Fruit fly (Drosophila melanogaster): ENCODE results near the gene Polr2A.
A peak's percentile ranks its signal among the peaks of the same experiment; 100 is the strongest.

Gene Polr2A

dm6 chrX:11580200-11580840 is 10.2 kb upstream of the Polr2A start, which contains the start of gene nod (continued):
- TF ChIP-seq Neu2 (GFP tag; optimal IDR thresholded peaks at IDR 0.05; ENCODE audit: borderline replicate concordance) (peak; percentile 36), Meics (GFP tag; optimal IDR thresholded peaks at IDR 0.05) (peak; percentile 67), vfl (GFP tag; optimal IDR thresholded peaks at IDR 0.05) (peak; percentile 17), CG4854 (GFP tag; optimal IDR thresholded peaks at IDR 0.05) (peak; percentile 44), CG3838 (GFP tag; optimal IDR thresholded peaks at IDR 0.05) (no peak), Mes4 (GFP tag; optimal IDR thresholded peaks at IDR 0.05) (peak; percentile 56), pnt (GFP tag; optimal IDR thresholded peaks at IDR 0.05) (peak; percentile 68), CG10147 (GFP tag; optimal IDR thresholded peaks at IDR 0.05) (peak; percentile 43), chinmo (GFP tag; IDR thresholded peaks at IDR 0.05; ENCODE audit: partially characterized antibody) (no peak), CG5180 (GFP tag; optimal IDR thresholded peaks at IDR 0.05) (no peak), Camta (GFP tag; optimal IDR thresholded peaks at IDR 0.05) (peak; percentile 27), nau (GFP tag; optimal IDR thresholded peaks at IDR 0.05) (no peak), NC2α (GFP tag; optimal IDR thresholded peaks at IDR 0.05) (peak; percentile 41), grn (GFP tag; optimal IDR thresholded peaks at IDR 0.05) (no peak), p53 (GFP tag; optimal IDR thresholded peaks at IDR 0.05) (peak; percentile 61), gem (tag; optimal IDR thresholded peaks at IDR 0.05) (peak; percentile 75), CG7786 (GFP tag; optimal IDR thresholded peaks at IDR 0.05) (peak; percentile 61), CG12071 (GFP tag; optimal IDR thresholded peaks at IDR 0.05) (peak; percentile 32), CG15479 (GFP tag; optimal IDR thresholded peaks at IDR 0.05) (peak; percentile 66), B-H2 (GFP tag; optimal IDR thresholded peaks at IDR 0.05) (peak; percentile 63), CG11093 (GFP tag; IDR thresholded peaks at IDR 0.05) (0 out of 3 replicates have a peak, but pooled peaks have one; percentile 18), onecut (GFP tag; IDR thresholded peaks at IDR 0.05) (0 out of 2 replicates have a peak, but pooled peaks have one; percentile 26), slbo (GFP tag; IDR thresholded peaks at IDR 0.05) (peak; percentile 68), CG9727 (GFP tag; optimal IDR thresholded peaks at IDR 0.05) (peak; percentile 57), so (GFP tag; IDR thresholded peaks at IDR 0.05) (0 out of 3 replicates have a peak, but pooled peaks have one; percentile 29), pzg (GFP tag; optimal IDR thresholded peaks at IDR 0.05) (peak; percentile 97), CG16813 (GFP tag; IDR thresholded peaks at IDR 0.05; ENCODE audit: partially characterized antibody) (peak; percentile 63), CG12104 (GFP tag; optimal IDR thresholded peaks at IDR 0.05) (no peak), CG30431 (GFP tag; optimal IDR thresholded peaks at IDR 0.05) (peak; percentile 35), CG4820 (GFP tag; optimal IDR thresholded peaks at IDR 0.05) (peak; percentile 56), H2.0 (GFP tag; IDR thresholded peaks at IDR 0.05) (peak; percentile 44; the same call in 1 of the 2 replicates), MBD-R2 (GFP tag; IDR thresholded peaks at IDR 0.05) (peak; percentile 85), kni (GFP tag; optimal IDR thresholded peaks at IDR 0.05) (peak; percentile 35), C15 (GFP tag; IDR thresholded peaks at IDR 0.05) (no peak), kah (GFP tag; optimal IDR thresholded peaks at IDR 0.05) (no peak), nom (GFP tag; optimal IDR thresholded peaks at IDR 0.05) (no peak), sd (tag; optimal IDR thresholded peaks at IDR 0.05) (peak; percentile 76), fd64A (GFP tag; optimal IDR thresholded peaks at IDR 0.05) (no peak), CG7963 (GFP tag; IDR thresholded peaks at IDR 0.05; ENCODE audit: partially characterized antibody) (0 out of 3 replicates have a peak, but pooled peaks have one; percentile 38), CG6854 (GFP tag; optimal IDR thresholded peaks at IDR 0.05) (peak; percentile 20), CG2678 (tag; optimal IDR thresholded peaks at IDR 0.05) (peak; percentile 61), Atf6 (GFP tag; IDR thresholded peaks at IDR 0.05) (peak; percentile 56), shn (GFP tag; optimal IDR thresholded peaks at IDR 0.05) (peak; percentile 67), MTF-1 (GFP tag; optimal IDR thresholded peaks at IDR 0.05; ENCODE audit: borderline replicate concordance) (no peak), CG12769 (tag; optimal IDR thresholded peaks at IDR 0.05) (peak; percentile 73), CG17361 (GFP tag; IDR thresholded peaks at IDR 0.05) (peak; percentile 71), Antp (GFP tag; optimal IDR thresholded peaks at IDR 0.05) (peak; percentile 75), CG34224 (GFP tag; IDR thresholded peaks at IDR 0.05; ENCODE audit: partially characterized antibody) (peak; percentile 64), NFAT (GFP tag; IDR thresholded peaks at IDR 0.05) (peak; percentile 43; the same call in 1 of the 2 replicates)

Data from whole organism, embryonic.